Fruit fly (Drosophila melanogaster) whole organism: Measurements from ENCODE around the gene CG33764.

Experiments
- CG8478 ChIP-seq: fragments of >200 bp; optimal IDR thresholded peaks from 2 replicates; lab custom pipeline; 2018; ENCODE audit warnings: inconsistent platforms
- Dll ChIP-seq: fragments of >200 bp; optimal IDR thresholded peaks from 2 replicates; lab custom pipeline; 2017
- EcR ChIP-seq, 2 experiments: fragments of >200 bp; optimal IDR thresholded peaks; 2 replicates each; lab custom pipeline; 2017; ENCODE audit warnings: missing biosample characterization in 2 of 2, missing genetic modification characterization in 2 of 2, missing genetic modification reagents in 2 of 2
- pan ChIP-seq: fragments of >200 bp; optimal IDR thresholded peaks from 2 replicates; lab custom pipeline; 2017
- psq ChIP-seq: fragments of >200 bp; optimal IDR thresholded peaks from 2 replicates; lab custom pipeline; 2017
- usp ChIP-seq: fragments of >200 bp; optimal IDR thresholded peaks from 2 replicates; lab custom pipeline; 2017; ENCODE audit warnings: missing biosample characterization, missing genetic modification characterization, mixed read lengths

- no peak for TF ChIP-seq psq
- no peak for TF ChIP-seq CG8478 (lab: Kevin White, UChicago)
- no peak for TF ChIP-seq pan (lab: Kevin White, UChicago)
- no peak for TF ChIP-seq usp
- TF ChIP-seq EcR (GFP tag; optimal IDR thresholded peaks at IDR 0.05; lab: Kevin White, UChicago): no peak
- TF ChIP-seq Dll: no peak
Measured at dm6 chr3L:4302088-4302487, 34.8 kb upstream of the CG33764 start.
